Fruit fly (Drosophila melanogaster): ENCODE results near the gene Acbp4.

Acbp4 gene

dm6 chr3L:7133699-7134655 lies 5.9 kb upstream of the Acbp4 start, which contains the start of gene melt (continued):
- TF ChIP-seq CG4360 (GFP tag; IDR thresholded peaks at IDR 0.05) (peak; percentile 99), CG13424 (tag; optimal IDR thresholded peaks at IDR 0.05) (peak; percentile 88), Mrtf (GFP tag; IDR thresholded peaks at IDR 0.05) (peak; percentile 63; the same call in 2 of the 3 replicates), CG1024 (GFP tag; IDR thresholded peaks at IDR 0.05) (no peak), sens (GFP tag) (peak; percentile 99), Lpt (GFP tag; optimal IDR thresholded peaks at IDR 0.05) (no peak), Atf3 (GFP tag; optimal IDR thresholded peaks at IDR 0.05) (peak; percentile 77), scrt (GFP tag; optimal IDR thresholded peaks at IDR 0.05) (peak; percentile 76), lov (optimal IDR thresholded peaks at IDR 0.05) (no peak), lov (GFP tag; IDR thresholded peaks at IDR 0.05) (0 out of 3 replicates have a peak, but pooled peaks have one; percentile 8), eyg (GFP tag; optimal IDR thresholded peaks at IDR 0.05) (peak; percentile 86), CG4820 (GFP tag; optimal IDR thresholded peaks at IDR 0.05) (peak; percentile 85), dm (GFP tag; optimal IDR thresholded peaks at IDR 0.05) (peak; percentile 72), CG2120 (GFP tag; optimal IDR thresholded peaks at IDR 0.05) (peak; percentile 93), Nf-YA (GFP tag; IDR thresholded peaks at IDR 0.05) (peak; percentile 26; the same call in 1 of the 2 replicates), Poxn (GFP tag; IDR thresholded peaks at IDR 0.05) (0 out of 2 replicates have a peak, but pooled peaks have one; percentile 56), CG15514 (GFP tag; optimal IDR thresholded peaks at IDR 0.05) (peak; percentile 69), ttk (GFP tag; IDR thresholded peaks at IDR 0.05) (peak; percentile 76; the same call in 1 of the 2 replicates), D19B (GFP tag; optimal IDR thresholded peaks at IDR 0.05) (peak; percentile 99), CG11398 (GFP tag; optimal IDR thresholded peaks at IDR 0.05) (peak; percentile 66), sna (GFP tag; IDR thresholded peaks at IDR 0.05; ENCODE audit: partially characterized antibody) (no peak), CG2202 (tag; optimal IDR thresholded peaks at IDR 0.05) (peak; percentile 66), Sox100B (GFP tag; optimal IDR thresholded peaks at IDR 0.05) (peak; percentile 93), Hr51 (GFP tag; optimal IDR thresholded peaks at IDR 0.05) (peak; percentile 87 to 91), CTCF (GFP tag; optimal IDR thresholded peaks at IDR 0.05) (peak; percentile 31), CG4328 (GFP tag; optimal IDR thresholded peaks at IDR 0.05) (peak; percentile 68), Usf (GFP tag; optimal IDR thresholded peaks at IDR 0.05) (peak; percentile 86), B-H2 (GFP tag; optimal IDR thresholded peaks at IDR 0.05) (peak; percentile 25), gsb-n (tag; optimal IDR thresholded peaks at IDR 0.05) (peak; percentile 79), bcd (GFP tag; optimal IDR thresholded peaks at IDR 0.05) (peak; percentile 89), wdn (GFP tag; IDR thresholded peaks at IDR 0.05) (peak; percentile 59; the same call in 1 of the 2 replicates), Kr (GFP tag; optimal IDR thresholded peaks at IDR 0.05) (no peak), CG3163 (GFP tag; optimal IDR thresholded peaks at IDR 0.05) (peak; percentile 69), salm (tag; optimal IDR thresholded peaks at IDR 0.05) (peak; percentile 49), dmrt11E (tag; optimal IDR thresholded peaks at IDR 0.05) (peak; percentile 83), CG13123 (GFP tag; optimal IDR thresholded peaks at IDR 0.05) (peak; percentile 68), Bgb (GFP tag; IDR thresholded peaks at IDR 0.05; ENCODE audit: partially characterized antibody) (peak; percentile 73), TFAM (GFP tag; optimal IDR thresholded peaks at IDR 0.05) (peak; percentile 35), CG14710 (tag; optimal IDR thresholded peaks at IDR 0.05) (peak; percentile 87), CG7987 (GFP tag; optimal IDR thresholded peaks at IDR 0.05) (peak; percentile 32), Chrac-16 (GFP tag; optimal IDR thresholded peaks at IDR 0.05) (peak; percentile 85), ato (GFP tag; IDR thresholded peaks at IDR 0.05; ENCODE audit: partially characterized antibody) (0 out of 2 replicates have a peak, but pooled peaks have one; percentile 40), CG2875 (GFP tag; optimal IDR thresholded peaks at IDR 0.05) (peak; percentile 62), bowl (GFP tag; IDR thresholded peaks at IDR 0.05) (peak; percentile 51; the same call in 1 of the 2 replicates), CG10209 (GFP tag; optimal IDR thresholded peaks at IDR 0.05) (peak; percentile 91), CG18011 (GFP tag; optimal IDR thresholded peaks at IDR 0.05) (peak; percentile 66), tll (GFP tag; optimal IDR thresholded peaks at IDR 0.05) (peak; percentile 29 to 47), CG12104 (GFP tag; optimal IDR thresholded peaks at IDR 0.05) (peak; percentile 88)

Data from whole organism, embryonic.